Worm (Caenorhabditis elegans): ENCODE results near the gene eea-1.

- TF ChIP-seq snpc-4 (tag; optimal IDR thresholded peaks at IDR 0.05) (no peak), ztf-11 (tag; optimal IDR thresholded peaks at IDR 0.05) (no peak), lsy-2 (tag; optimal IDR thresholded peaks at IDR 0.05) (no peak), zip-8 (tag; optimal IDR thresholded peaks at IDR 0.05) (no peak), elt-1 (tag; optimal IDR thresholded peaks at IDR 0.05; ENCODE audit: borderline replicate concordance, insufficient read depth) (no peak), mep-1 (tag; optimal IDR thresholded peaks at IDR 0.05) (no peak), elt-3 (tag; optimal IDR thresholded peaks at IDR 0.05) (no peak), unc-62 (GFP tag; optimal IDR thresholded peaks at IDR 0.05) (no peak), nhr-237 (tag; optimal IDR thresholded peaks at IDR 0.05) (no peak), ces-1 (GFP tag; optimal IDR thresholded peaks at IDR 0.05) (no peak), ceh-43 (GFP tag; optimal IDR thresholded peaks at IDR 0.05) (no peak), nhr-28 (tag; optimal IDR thresholded peaks at IDR 0.05) (no peak)
Measured at ce11 chrV:13453334-13453733, 43.8 kb downstream of the eea-1 start, which contains the start of gene lurp-2.

Data from whole organism, mixed stage, embryonic.